Worm (Caenorhabditis elegans) whole organism, midembryonic: ENCODE results near the gene Y105C5B.20.
A peak's percentile ranks its signal among the peaks of the same experiment; 100 is the strongest.

Experiments
- T22C8.4 ChIP-seq: fragments of 200-800 bp; sonication (Bioruptor generic); IDR thresholded peaks from 2 replicates; pipeline ENCODE4 v1.3.6; 2022; ENCODE audit warnings: missing genetic modification characterization, missing compliant biosample characterization
- cog-1 ChIP-seq: sonication (generic microtip); optimal IDR thresholded peaks from 2 replicates; lab custom pipeline; 2016; ENCODE audit warnings: missing genetic modification characterization, missing compliant biosample characterization
- tab-1 ChIP-seq: fragments of 200-800 bp; sonication (Bioruptor generic); IDR thresholded peaks from 2 replicates; pipeline ENCODE4 v1.3.6; 2022; ENCODE audit warnings: missing genetic modification characterization, missing compliant biosample characterization
- ztf-29 ChIP-seq: fragments of 200-800 bp; sonication (Bioruptor generic); IDR thresholded peaks from 2 replicates; pipeline ENCODE4 v1.3.6; 2022; ENCODE audit warnings: missing genetic modification reagents, missing genetic modification characterization, missing compliant biosample characterization

ce11 chrIV:15997906-15998305 lies 3.5 kb upstream of the Y105C5B.20 start:
- no peak for TF ChIP-seq tab-1 (GFP tag; lab: Robert Waterston, UW)
- peak; percentile 64; the same call in 1 of the 2 replicates for TF ChIP-seq T22C8.4 (GFP tag; lab: Robert Waterston, UW)
- TF ChIP-seq cog-1 (tag; lab: Kevin White, UChicago): no peak
- no peak for TF ChIP-seq ztf-29
